Worm (Caenorhabditis elegans) whole organism, early embryonic: Measurements from ENCODE around the gene C03B1.6.

Experiments used
- B0310.2 ChIP-seq: sonication (generic microtip); optimal IDR thresholded peaks from 2 replicates; lab custom pipeline; 2016; ENCODE audit warnings: mild to moderate bottlenecking, missing genetic modification characterization, missing compliant biosample characterization
- ama-1 ChIP-seq: fragments of 150-350 bp; optimal IDR thresholded peaks from 2 replicates; lab custom pipeline; 2014
- ceh-36 ChIP-seq: sonication (generic microtip); optimal IDR thresholded peaks from 2 replicates; lab custom pipeline; 2016; ENCODE audit warnings: missing genetic modification characterization, inconsistent platforms, missing compliant biosample characterization
- ets-7 ChIP-seq: sonication (generic microtip); optimal IDR thresholded peaks from 2 replicates; lab custom pipeline; 2016; ENCODE audit warnings: missing genotype, missing genetic modification characterization, missing compliant biosample characterization
- flt-1 ChIP-seq: fragments of 200-800 bp; sonication (Bioruptor generic); IDR thresholded peaks from 2 replicates; pipeline ENCODE4 v1.3.6; 2022; ENCODE audit warnings: missing genetic modification characterization, missing compliant biosample characterization
- hmbx-1 ChIP-seq: sonication (generic microtip); optimal IDR thresholded peaks from 2 replicates; lab custom pipeline; 2016; ENCODE audit warnings: mild to moderate bottlenecking, missing genetic modification characterization, missing compliant biosample characterization
- hmg-4 ChIP-seq: fragments of 200-800 bp; sonication (Bioruptor generic); optimal IDR thresholded peaks from 2 replicates; lab custom pipeline; 2018; ENCODE audit warnings: mild to moderate bottlenecking, missing genetic modification characterization, missing compliant biosample characterization
- pes-1 ChIP-seq: fragments of 200-800 bp; sonication (Bioruptor generic); IDR thresholded peaks from 2 replicates; pipeline ENCODE4 v1.3.6; 2022; ENCODE audit warnings: missing genetic modification reagents, missing genetic modification characterization, missing compliant biosample characterization
- scrt-1 ChIP-seq: fragments of 200-800 bp; sonication (Bioruptor generic); IDR thresholded peaks from 2 replicates; pipeline ENCODE4 v1.3.6; 2022; ENCODE audit warnings: missing genetic modification characterization, missing compliant biosample characterization
- tbx-11 ChIP-seq: fragments of 200-800 bp; sonication (Bioruptor generic); IDR thresholded peaks from 2 replicates; pipeline ENCODE4 v1.3.6; 2022; ENCODE audit warnings: missing genetic modification characterization, missing compliant biosample characterization
- tbx-37 ChIP-seq: fragments of 200-800 bp; sonication (Bioruptor generic); conservative IDR thresholded peaks from 2 replicates; pipeline ENCODE4 v1.3.6; 2022; ENCODE audit warnings: missing genetic modification reagents, missing genetic modification characterization, missing compliant biosample characterization
- tra-4 ChIP-seq: sonication (generic microtip); optimal IDR thresholded peaks from 2 replicates; lab custom pipeline; 2017; ENCODE audit warnings: missing genetic modification characterization, missing compliant biosample characterization

DNA sequence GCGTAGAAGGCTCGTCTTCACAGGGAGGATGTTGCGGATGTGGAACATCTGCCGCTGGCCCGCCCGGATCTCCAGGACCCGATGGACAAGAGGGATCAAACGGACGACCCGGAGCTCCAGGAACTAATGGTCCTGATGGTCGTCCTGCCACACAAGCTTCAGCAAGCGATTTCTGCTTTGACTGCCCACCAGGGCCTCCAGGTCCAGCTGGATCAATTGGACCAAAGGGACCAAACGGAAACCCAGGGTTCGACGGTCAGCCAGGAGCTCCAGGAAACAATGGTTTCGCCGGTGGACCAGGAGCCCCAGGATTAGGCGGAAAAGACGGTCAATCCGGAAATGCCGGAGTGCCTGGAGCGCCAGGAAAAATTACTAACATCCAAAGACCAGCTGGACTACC, 15.5 kb upstream of the C03B1.6 start:
- TF ChIP-seq ama-1 (lab: Kevin White, UChicago), result no peak
- TF ChIP-seq tra-4 (tag; lab: Kevin White, UChicago), result no peak
- no peak for TF ChIP-seq B0310.2 (tag; lab: Kevin White, UChicago)
- TF ChIP-seq hmbx-1 (tag; lab: Kevin White, UChicago), result no peak
- no peak for TF ChIP-seq scrt-1 (GFP tag; lab: Robert Waterston, UW)
- no peak for TF ChIP-seq flt-1
- TF ChIP-seq pes-1 (GFP tag; lab: Robert Waterston, UW), result no peak
- TF ChIP-seq ceh-36 (tag; lab: Kevin White, UChicago), result no peak
- TF ChIP-seq tbx-37 (GFP tag; lab: Robert Waterston, UW), result no peak
- TF ChIP-seq hmg-4 (GFP tag; lab: Kevin White, UChicago), result no peak
- TF ChIP-seq ets-7 (tag; lab: Kevin White, UChicago), result no peak
- TF ChIP-seq tbx-11 (GFP tag; lab: Robert Waterston, UW), result no peak
